Fruit fly (Drosophila melanogaster) whole organism, prepupa: ENCODE data around the gene CG11322.

Source experiments
- CG16779 ChIP-seq: fragments of 200-800 bp; sonication (Bioruptor generic); optimal IDR thresholded peaks from 3 replicates; lab custom pipeline; 2017; ENCODE audit warnings: missing biosample characterization, mild to moderate bottlenecking, missing genetic modification characterization
- CG4318 ChIP-seq: fragments of 200-800 bp; sonication (Bioruptor generic); optimal IDR thresholded peaks from 3 replicates; lab custom pipeline; 2017; ENCODE audit warnings: missing biosample characterization, mild to moderate bottlenecking, missing genetic modification characterization
- Gug ChIP-seq: fragments of 200-800 bp; sonication (Bioruptor generic); IDR thresholded peaks from 2 replicates; pipeline ENCODE4 v1.3.6; 2022; ENCODE audit warnings: missing biosample characterization, missing genetic modification characterization
- fd59A ChIP-seq: fragments of 200-800 bp; sonication (Bioruptor generic); optimal IDR thresholded peaks from 2 replicates; lab custom pipeline; 2017; ENCODE audit warnings: missing biosample characterization, mild to moderate bottlenecking, missing genetic modification characterization, missing genetic modification reagents

dm6 chr2L:6740088-6740487 lies 19.3 kb downstream of the CG11322 start, which contains the start of gene TTLL3A:
- TF ChIP-seq Gug (GFP tag; lab: Robert Waterston, UW) (no peak), CG16779 (tag; lab: Kevin White, UChicago) (no peak), CG4318 (no peak), fd59A (GFP tag; lab: Kevin White, UChicago) (no peak)
